Worm (Caenorhabditis elegans) whole organism, L4 larva: Measurements from ENCODE around the gene ndx-3.

Experiments used
- aly-2 ChIP-seq: sonication (generic microtip); optimal IDR thresholded peaks from 2 replicates; lab custom pipeline; 2018; ENCODE audit warnings: missing biosample characterization, missing genetic modification characterization
- lin-13 ChIP-seq: fragments of 150-350 bp; optimal IDR thresholded peaks from 2 replicates; lab custom pipeline; 2014; ENCODE audit warnings: missing biosample characterization, missing genetic modification reagents, missing genetic modification characterization
- lin-15B ChIP-seq: fragments of 150-350 bp; sonication (generic microtip); optimal IDR thresholded peaks from 3 replicates; lab custom pipeline; 2014; ENCODE audit warnings: missing biosample characterization, missing genetic modification characterization

- TF ChIP-seq lin-13 (GFP tag; lab: Kevin White, UChicago) (no peak), lin-15B (no peak), aly-2 (tag; lab: Kevin White, UChicago) (no peak)
Observed at ce11 chrII:4984151-4984550, 30.8 kb downstream of the ndx-3 start.
